Worm (Caenorhabditis elegans) whole organism, late embryonic: Measurements from ENCODE around the gene tbc-13.
A peak's percentile ranks its signal among the peaks of the same experiment; 100 is the strongest.

ENCODE experiments used
- C08G9.2 ChIP-seq: sonication (generic microtip); optimal IDR thresholded peaks from 2 replicates; lab custom pipeline; 2016; ENCODE audit warnings: mild to moderate bottlenecking, missing genetic modification characterization, moderate library complexity, missing compliant biosample characterization
- C38D4.7 ChIP-seq: fragments of 200-800 bp; sonication (Bioruptor generic); optimal IDR thresholded peaks from 2 replicates; lab custom pipeline; 2018; ENCODE audit warnings: mild to moderate bottlenecking, missing genetic modification characterization, moderate library complexity, missing compliant biosample characterization
- K02D7.2 ChIP-seq: sonication (generic microtip); optimal IDR thresholded peaks from 2 replicates; lab custom pipeline; 2017; ENCODE audit warnings: mild to moderate bottlenecking, missing genetic modification characterization, missing compliant biosample characterization
- Y22D7AL.16 ChIP-seq: sonication (generic microtip); optimal IDR thresholded peaks from 2 replicates; lab custom pipeline; 2016; ENCODE audit warnings: missing genetic modification characterization, missing compliant biosample characterization
- ama-1 ChIP-seq: fragments of 150-350 bp; optimal IDR thresholded peaks from 2 replicates; lab custom pipeline; 2014
- ceh-14 ChIP-seq: sonication (generic microtip); optimal IDR thresholded peaks from 2 replicates; lab custom pipeline; 2016; ENCODE audit warnings: missing genotype, missing genetic modification characterization, missing compliant biosample characterization
- ceh-18 ChIP-seq: sonication (generic microtip); optimal IDR thresholded peaks from 2 replicates; lab custom pipeline; 2016; ENCODE audit warnings: missing genetic modification characterization, missing compliant biosample characterization
- ceh-19 ChIP-seq: fragments of 200-800 bp; sonication (Bioruptor generic); optimal IDR thresholded peaks from 2 replicates; lab custom pipeline; 2018; ENCODE audit warnings: mild to moderate bottlenecking, missing genetic modification characterization, missing compliant biosample characterization
- ceh-2 ChIP-seq: sonication (generic microtip); optimal IDR thresholded peaks from 2 replicates; lab custom pipeline; 2016; ENCODE audit warnings: missing genotype, missing genetic modification characterization, missing compliant biosample characterization
- ceh-24 ChIP-seq: sonication (generic microtip); optimal IDR thresholded peaks from 2 replicates; lab custom pipeline; 2016; ENCODE audit warnings: mild to moderate bottlenecking, missing genetic modification characterization, missing compliant biosample characterization
- ceh-31 ChIP-seq: sonication (generic microtip); optimal IDR thresholded peaks from 2 replicates; lab custom pipeline; 2016; ENCODE audit warnings: missing genetic modification characterization, missing compliant biosample characterization
- ceh-34 ChIP-seq: sonication (generic microtip); optimal IDR thresholded peaks from 2 replicates; lab custom pipeline; 2016; ENCODE audit warnings: mild to moderate bottlenecking, missing genetic modification characterization, missing compliant biosample characterization
- ceh-48 ChIP-seq: sonication (generic microtip); optimal IDR thresholded peaks from 2 replicates; lab custom pipeline; 2016; ENCODE audit warnings: missing genetic modification characterization, inconsistent platforms, missing compliant biosample characterization
- che-1 ChIP-seq: sonication (generic microtip); optimal IDR thresholded peaks from 2 replicates; lab custom pipeline; 2016; ENCODE audit warnings: mild to moderate bottlenecking, missing genetic modification characterization, missing compliant biosample characterization
- dmd-4 ChIP-seq: sonication (generic microtip); optimal IDR thresholded peaks from 2 replicates; lab custom pipeline; 2016; ENCODE audit warnings: borderline replicate concordance, missing genetic modification characterization, missing compliant biosample characterization
- dve-1 ChIP-seq: sonication (generic microtip); optimal IDR thresholded peaks from 2 replicates; lab custom pipeline; 2017; ENCODE audit warnings: antibody characterized with exemption, mild to moderate bottlenecking, missing genetic modification characterization, missing compliant biosample characterization
- elt-2 ChIP-seq: sonication (generic microtip); optimal IDR thresholded peaks from 2 replicates; lab custom pipeline; 2016; ENCODE audit warnings: missing genetic modification reagents, missing genetic modification characterization, missing compliant biosample characterization
- ets-4 ChIP-seq: sonication (generic microtip); optimal IDR thresholded peaks from 2 replicates; lab custom pipeline; 2016; ENCODE audit warnings: missing genetic modification characterization, missing compliant biosample characterization
- eyg-1 ChIP-seq: sonication (generic microtip); optimal IDR thresholded peaks from 2 replicates; lab custom pipeline; 2016; ENCODE audit warnings: missing genotype, missing genetic modification characterization, missing compliant biosample characterization
- fax-1 ChIP-seq: sonication (generic microtip); optimal IDR thresholded peaks from 2 replicates; lab custom pipeline; 2016; ENCODE audit warnings: missing genotype, missing genetic modification characterization, missing compliant biosample characterization
- fkh-10 ChIP-seq: fragments of 150-350 bp; optimal IDR thresholded peaks from 2 replicates; lab custom pipeline; 2014; ENCODE audit warnings: missing biosample characterization, missing genetic modification reagents, missing genetic modification characterization
- fkh-6 ChIP-seq: sonication (generic microtip); optimal IDR thresholded peaks from 2 replicates; lab custom pipeline; 2016; ENCODE audit warnings: missing genetic modification characterization, missing compliant biosample characterization
- gmeb-2 ChIP-seq: sonication (generic microtip); optimal IDR thresholded peaks from 2 replicates; lab custom pipeline; 2016; ENCODE audit warnings: missing genetic modification characterization, inconsistent platforms, missing compliant biosample characterization
- hlh-15 ChIP-seq: sonication (generic microtip); optimal IDR thresholded peaks from 2 replicates; lab custom pipeline; 2016; ENCODE audit warnings: missing genetic modification characterization, missing compliant biosample characterization
- hlh-30 ChIP-seq: sonication (generic microtip); optimal IDR thresholded peaks from 2 replicates; lab custom pipeline; 2017; ENCODE audit warnings: antibody characterized with exemption, missing genetic modification characterization, missing compliant biosample characterization; ENCODE audit not compliant: insufficient read depth
- hlh-6 ChIP-seq: sonication (generic microtip); optimal IDR thresholded peaks from 2 replicates; lab custom pipeline; 2016; ENCODE audit warnings: missing genotype, missing genetic modification characterization, missing compliant biosample characterization
- hlh-8 ChIP-seq: sonication (generic microtip); optimal IDR thresholded peaks from 2 replicates; lab custom pipeline; 2016; ENCODE audit warnings: missing genotype, missing genetic modification characterization, missing compliant biosample characterization
- lin-11 ChIP-seq: fragments of 200-800 bp; sonication (Bioruptor generic); optimal IDR thresholded peaks from 2 replicates; lab custom pipeline; 2018; ENCODE audit warnings: mild to moderate bottlenecking, missing genetic modification characterization, missing compliant biosample characterization
- madf-2 ChIP-seq: sonication (generic microtip); optimal IDR thresholded peaks from 2 replicates; lab custom pipeline; 2017; ENCODE audit warnings: missing genetic modification characterization, missing compliant biosample characterization
- mec-3 ChIP-seq: sonication (generic microtip); optimal IDR thresholded peaks from 2 replicates; lab custom pipeline; 2016; ENCODE audit warnings: borderline replicate concordance, missing genetic modification characterization, missing compliant biosample characterization
- nfya-1 ChIP-seq: sonication (generic microtip); optimal IDR thresholded peaks from 2 replicates; lab custom pipeline; 2017; ENCODE audit warnings: missing genetic modification characterization, mild to moderate bottlenecking, missing compliant biosample characterization, antibody characterized with exemption, moderate library complexity
- nhr-232 ChIP-seq: sonication (generic microtip); optimal IDR thresholded peaks from 2 replicates; lab custom pipeline; 2016; ENCODE audit warnings: missing genetic modification characterization, missing compliant biosample characterization
- npax-4 ChIP-seq: sonication (generic microtip); optimal IDR thresholded peaks from 2 replicates; lab custom pipeline; 2016; ENCODE audit warnings: missing genetic modification characterization, missing compliant biosample characterization
- pha-2 ChIP-seq: sonication (generic microtip); optimal IDR thresholded peaks from 2 replicates; lab custom pipeline; 2017; ENCODE audit warnings: mild to moderate bottlenecking, missing genetic modification characterization, missing compliant biosample characterization
- pha-4 ChIP-seq: fragments of 150-350 bp; optimal IDR thresholded peaks from 2 replicates; lab custom pipeline; 2018; ENCODE audit warnings: missing biosample characterization, missing genetic modification reagents, missing genetic modification characterization
- pqm-1 ChIP-seq: sonication (generic microtip); optimal IDR thresholded peaks from 2 replicates; lab custom pipeline; 2016; ENCODE audit warnings: missing genetic modification characterization, missing compliant biosample characterization
- pros-1 ChIP-seq: fragments of 150-350 bp; optimal IDR thresholded peaks from 2 replicates; lab custom pipeline; 2014; ENCODE audit warnings: missing biosample characterization, missing genetic modification reagents, missing genetic modification characterization
- ref-2 ChIP-seq: sonication (generic microtip); optimal IDR thresholded peaks from 2 replicates; lab custom pipeline; 2016; ENCODE audit warnings: missing genetic modification characterization, missing compliant biosample characterization
- rnt-1 ChIP-seq: sonication (generic microtip); optimal IDR thresholded peaks from 2 replicates; lab custom pipeline; 2016; ENCODE audit warnings: missing genetic modification characterization, missing compliant biosample characterization
- sdc-2 ChIP-seq: sonication (generic microtip); optimal IDR thresholded peaks from 2 replicates; lab custom pipeline; 2016; ENCODE audit warnings: missing genotype, missing genetic modification characterization, missing compliant biosample characterization
- sox-2 ChIP-seq: fragments of 200-800 bp; sonication (Bioruptor generic); IDR thresholded peaks from 2 replicates; pipeline ENCODE4 v1.3.6; 2022; ENCODE audit warnings: missing genetic modification reagents, missing genetic modification characterization, missing compliant biosample characterization
- tbx-7 ChIP-seq: sonication (generic microtip); optimal IDR thresholded peaks from 2 replicates; lab custom pipeline; 2016; ENCODE audit warnings: missing genotype, missing genetic modification characterization, missing compliant biosample characterization
- unc-42 ChIP-seq: sonication (generic microtip); optimal IDR thresholded peaks from 2 replicates; lab custom pipeline; 2016; ENCODE audit warnings: missing genotype, missing genetic modification characterization, missing compliant biosample characterization
- unc-55 ChIP-seq: sonication (generic microtip); optimal IDR thresholded peaks from 2 replicates; lab custom pipeline; 2017; ENCODE audit warnings: missing biosample characterization, missing genetic modification reagents, missing genetic modification characterization
- unc-86 ChIP-seq: sonication (generic microtip); optimal IDR thresholded peaks from 2 replicates; lab custom pipeline; 2016; ENCODE audit warnings: missing genetic modification characterization, missing compliant biosample characterization
- zip-5 ChIP-seq: sonication (generic microtip); optimal IDR thresholded peaks from 2 replicates; lab custom pipeline; 2016; ENCODE audit warnings: missing genetic modification characterization, missing compliant biosample characterization
- ztf-16 ChIP-seq: sonication (generic microtip); optimal IDR thresholded peaks from 2 replicates; lab custom pipeline; 2017; ENCODE audit warnings: missing genetic modification characterization, missing compliant biosample characterization

tbc-13 gene

ce11 chrX:12503288-12503803 lies 18.5 kb downstream of the tbc-13 start, which contains the start of gene sdz-19:
TSS of gene sdz-19 (minus strand) at chrX:12503338.
- TF ChIP-seq sox-2 (no peak), pha-4 (tag; lab: Kevin White, UChicago) (no peak), ceh-24 (tag; lab: Kevin White, UChicago) (no peak), ref-2 (tag; lab: Kevin White, UChicago) (no peak)

- peak; percentile 53 for TF ChIP-seq unc-55 (GFP tag; lab: Kevin White, UChicago)
- TF ChIP-seq ceh-14: no peak
- TF ChIP-seq ceh-18: peak; percentile 72
- peak; percentile 53 for TF ChIP-seq rnt-1
- TF ChIP-seq elt-2 (tag; lab: Kevin White, UChicago): peak; percentile 95
These were observed 24.6 kb downstream of the tbc-13 start for ce11 chrX:12509334-12509944.

ce11 chrX:12510148-12510785 lies 25.4 kb downstream of the tbc-13 start:
- TF ChIP-seq pha-2 (tag; lab: Kevin White, UChicago) (no peak), sox-2 (no peak), dmd-4 (tag; lab: Kevin White, UChicago) (no peak), Y22D7AL.16 (tag; lab: Kevin White, UChicago) (no peak), fkh-6 (tag; lab: Kevin White, UChicago) (no peak), unc-86 (tag; lab: Kevin White, UChicago) (no peak), npax-4 (tag; lab: Kevin White, UChicago) (no peak), nfya-1 (peak; percentile 65), ceh-19 (GFP tag; lab: Kevin White, UChicago) (no peak), ceh-24 (tag; lab: Kevin White, UChicago) (no peak), fkh-10 (GFP tag; lab: Kevin White, UChicago) (no peak), pqm-1 (tag; lab: Kevin White, UChicago) (no peak), tbx-7 (no peak), mec-3 (tag; lab: Kevin White, UChicago) (no peak), fax-1 (tag; lab: Kevin White, UChicago) (no peak), ztf-16 (tag; lab: Kevin White, UChicago) (no peak), che-1 (tag; lab: Kevin White, UChicago) (peak; percentile 1), lin-11 (tag; lab: Kevin White, UChicago) (no peak), hlh-8 (peak; percentile 37), sdc-2 (tag; lab: Kevin White, UChicago) (no peak), pha-4 (tag; lab: Kevin White, UChicago) (no peak), ceh-48 (tag; lab: Kevin White, UChicago) (no peak), hlh-6 (no peak), ceh-31 (tag; lab: Kevin White, UChicago) (peak; percentile 54), ceh-18 (peak; percentile 84), madf-2 (tag; lab: Kevin White, UChicago) (no peak), pros-1 (tag; lab: Kevin White, UChicago) (no peak), ceh-14 (peak; percentile 73), gmeb-2 (tag; lab: Kevin White, UChicago) (no peak), ets-4 (tag; lab: Kevin White, UChicago) (no peak), ceh-34 (tag; lab: Kevin White, UChicago) (peak; percentile 37), nhr-232 (tag; lab: Kevin White, UChicago) (no peak), ama-1 (no peak), K02D7.2 (tag; lab: Kevin White, UChicago) (no peak), unc-42 (peak; percentile 92), hlh-15 (tag; lab: Kevin White, UChicago) (no peak), hlh-30 (no peak), dve-1 (tag; lab: Kevin White, UChicago) (no peak), C08G9.2 (no peak), ceh-2 (tag; lab: Kevin White, UChicago) (no peak), zip-5 (tag; lab: Kevin White, UChicago) (no peak), C38D4.7 (GFP tag; lab: Kevin White, UChicago) (peak; percentile 23), eyg-1 (tag; lab: Kevin White, UChicago) (no peak), rnt-1 (peak; percentile 70), ref-2 (tag; lab: Kevin White, UChicago) (no peak)
